Worm (Caenorhabditis elegans): Measurements from ENCODE around the gene pms-2.
A peak's percentile ranks its signal among the peaks of the same experiment; 100 is the strongest.

pms-2 gene

DNA sequence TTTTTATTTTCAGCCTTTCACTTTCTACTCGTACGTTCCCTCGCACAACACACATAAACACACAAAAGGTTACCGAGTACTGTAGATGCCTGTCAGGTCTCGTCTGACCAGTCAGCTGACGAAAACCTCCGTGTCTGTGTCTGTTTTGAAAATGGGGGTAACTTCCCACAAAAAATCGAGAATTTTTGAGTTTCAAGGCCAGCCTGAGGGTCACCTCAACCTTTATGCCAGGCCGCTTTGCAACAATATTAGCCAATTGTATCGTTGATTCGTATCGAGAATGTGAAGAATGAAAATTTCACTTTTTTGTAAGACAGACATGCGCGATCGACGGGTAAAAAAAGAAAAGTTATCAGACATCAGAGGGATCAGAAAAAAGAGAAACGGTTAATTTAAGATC lies 39.3 kb downstream of the pms-2 start:
- TF ChIP-seq ztf-29 (GFP tag; IDR thresholded peaks at IDR 0.05) (no peak), ztf-23 (GFP tag; IDR thresholded peaks at IDR 0.05) (no peak), klf-2 (GFP tag; conservative IDR thresholded peaks at IDR 0.05) (no peak), med-1 (GFP tag; optimal IDR thresholded peaks at IDR 0.05; ENCODE audit: insufficient read depth) (no peak), flt-1 (GFP tag; IDR thresholded peaks at IDR 0.05) (no peak), tab-1 (GFP tag; IDR thresholded peaks at IDR 0.05) (no peak), T22C8.4 (GFP tag; IDR thresholded peaks at IDR 0.05) (no peak), cog-1 (tag; optimal IDR thresholded peaks at IDR 0.05) (no peak), ref-1 (GFP tag; conservative IDR thresholded peaks at IDR 0.05) (no peak)

DNA sequence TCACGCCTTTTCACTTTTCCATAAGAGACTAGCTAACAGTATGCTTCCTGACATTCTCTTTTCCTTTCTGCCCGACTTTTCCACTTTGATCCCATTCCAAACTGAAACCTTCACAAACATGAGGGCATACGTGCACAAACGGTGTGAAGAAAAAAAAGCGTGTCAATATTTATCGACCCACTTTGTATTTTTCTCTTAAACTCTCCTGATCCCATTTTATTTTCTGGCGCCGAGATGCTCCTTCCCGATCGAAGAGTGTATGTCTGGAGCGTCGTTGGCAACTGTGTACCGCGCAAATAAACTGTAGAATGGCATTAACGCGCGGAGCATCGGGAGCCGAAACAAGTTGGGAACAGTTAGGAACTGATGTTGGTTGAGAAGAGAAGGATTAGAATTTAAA lies 40.9 kb downstream of the pms-2 start:
- TF ChIP-seq ref-1 (GFP tag; conservative IDR thresholded peaks at IDR 0.05) (no peak), med-1 (GFP tag; optimal IDR thresholded peaks at IDR 0.05; ENCODE audit: insufficient read depth) (no peak), T22C8.4 (GFP tag; IDR thresholded peaks at IDR 0.05) (no peak), tab-1 (GFP tag; IDR thresholded peaks at IDR 0.05) (no peak), ztf-23 (GFP tag; IDR thresholded peaks at IDR 0.05) (no peak), ztf-29 (GFP tag; IDR thresholded peaks at IDR 0.05) (no peak), flt-1 (GFP tag; IDR thresholded peaks at IDR 0.05) (no peak), klf-2 (GFP tag; conservative IDR thresholded peaks at IDR 0.05) (no peak), cog-1 (tag; optimal IDR thresholded peaks at IDR 0.05) (no peak)

DNA sequence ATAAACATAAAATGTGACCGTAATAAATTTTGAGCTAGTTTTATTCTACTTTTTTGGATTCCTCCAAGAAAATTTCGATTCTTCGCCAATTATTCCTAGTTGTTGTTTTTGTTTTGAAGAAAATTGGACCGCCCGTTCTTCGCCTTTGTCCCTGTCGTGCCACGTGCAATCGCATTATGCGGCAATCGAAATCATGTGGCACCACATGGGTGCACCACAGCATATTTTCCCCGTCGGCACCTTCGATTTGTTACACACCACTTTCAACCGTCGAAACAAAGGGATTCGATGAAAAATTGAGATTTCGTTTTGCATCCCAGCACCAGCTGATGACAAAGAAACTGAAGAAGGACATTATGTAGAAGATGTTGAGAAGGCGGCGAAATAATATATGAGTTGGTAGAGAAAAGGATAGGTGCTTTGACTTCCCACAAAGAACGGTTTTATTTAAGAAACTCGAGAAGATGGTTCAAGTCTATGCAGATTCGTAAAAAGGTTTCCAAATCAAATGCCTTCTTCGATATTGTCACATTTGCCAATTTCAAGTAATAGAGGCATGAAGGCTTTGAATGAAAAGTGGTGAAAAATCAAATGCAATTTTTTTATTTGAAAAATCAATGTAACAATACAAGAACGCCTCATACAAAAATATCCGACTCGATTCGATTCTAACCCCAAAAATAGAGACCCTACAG lies 41.6 kb downstream of the pms-2 start:
- no peak for TF ChIP-seq med-1 (GFP tag; optimal IDR thresholded peaks at IDR 0.05; ENCODE audit: insufficient read depth)
- TF ChIP-seq klf-2 (GFP tag; conservative IDR thresholded peaks at IDR 0.05): no peak
- no peak for TF ChIP-seq ref-1 (GFP tag; conservative IDR thresholded peaks at IDR 0.05)
- TF ChIP-seq flt-1 (GFP tag; IDR thresholded peaks at IDR 0.05): no peak
- TF ChIP-seq T22C8.4 (GFP tag; IDR thresholded peaks at IDR 0.05): no peak
- TF ChIP-seq tab-1 (GFP tag; IDR thresholded peaks at IDR 0.05): no peak
- TF ChIP-seq cog-1 (tag; optimal IDR thresholded peaks at IDR 0.05): no peak
- no peak for TF ChIP-seq ztf-29 (GFP tag; IDR thresholded peaks at IDR 0.05)
- no peak for TF ChIP-seq ztf-23 (GFP tag; IDR thresholded peaks at IDR 0.05)

DNA sequence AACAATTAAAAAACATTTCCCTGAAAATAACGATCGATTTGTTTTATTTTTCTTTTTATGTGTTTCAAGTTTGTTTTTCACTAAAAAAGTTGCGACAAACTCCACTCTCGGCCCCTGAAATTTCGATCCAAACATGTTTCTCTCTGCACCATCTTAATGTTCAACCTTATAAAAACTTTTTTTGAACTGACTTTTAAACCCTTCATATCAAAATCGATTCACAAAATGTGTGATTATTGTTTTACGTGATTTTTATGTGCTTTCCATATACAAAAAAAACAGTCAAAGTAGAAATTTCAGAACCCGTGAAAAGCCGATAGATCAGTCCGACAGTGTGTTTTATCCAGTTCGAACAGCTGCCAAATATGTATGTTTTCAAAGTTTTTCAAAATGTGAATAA lies 42.9 kb downstream of the pms-2 start, which contains the start of gene ccch-1:
TSS of gene ccch-1 (plus strand) at position 301 of the 400 bp plus-strand sequence.
- TF ChIP-seq ztf-29 (GFP tag; IDR thresholded peaks at IDR 0.05): no peak
- TF ChIP-seq flt-1 (GFP tag; IDR thresholded peaks at IDR 0.05): no peak
- no peak for TF ChIP-seq med-1 (GFP tag; optimal IDR thresholded peaks at IDR 0.05; ENCODE audit: insufficient read depth)
- TF ChIP-seq cog-1 (tag; optimal IDR thresholded peaks at IDR 0.05): no peak
- TF ChIP-seq ref-1 (GFP tag; conservative IDR thresholded peaks at IDR 0.05): no peak
- TF ChIP-seq ztf-23 (GFP tag; IDR thresholded peaks at IDR 0.05): no peak
- no peak for TF ChIP-seq tab-1 (GFP tag; IDR thresholded peaks at IDR 0.05)
- TF ChIP-seq klf-2 (GFP tag; conservative IDR thresholded peaks at IDR 0.05): no peak
- TF ChIP-seq T22C8.4 (GFP tag; IDR thresholded peaks at IDR 0.05): no peak

DNA sequence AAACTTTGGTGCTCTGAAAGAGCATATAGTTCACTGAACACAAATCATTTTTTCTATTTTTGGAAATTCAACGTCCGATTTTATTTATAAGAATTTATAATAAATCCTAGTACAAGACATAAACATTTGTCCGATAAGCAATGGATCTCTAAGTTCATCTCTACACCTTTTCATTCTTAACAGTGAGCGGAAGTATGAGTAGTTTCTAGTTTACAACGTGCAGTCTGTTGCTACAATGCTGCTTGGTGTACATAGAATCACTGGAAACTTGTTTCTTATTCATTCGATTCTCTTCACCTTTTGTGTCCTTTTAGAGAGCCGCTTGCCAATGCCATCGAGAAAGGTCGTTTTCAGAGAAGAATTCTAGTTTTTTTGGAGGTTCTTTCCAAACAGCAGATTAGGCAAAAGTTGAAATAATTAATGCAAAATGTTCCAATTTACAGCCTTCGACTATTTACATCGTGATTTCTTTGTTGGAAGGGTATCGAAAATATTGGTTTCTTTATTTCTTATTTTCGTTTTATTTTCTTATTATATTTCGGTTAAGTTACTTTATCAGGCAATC lies 43.4 kb downstream of the pms-2 start:
- TF ChIP-seq ztf-29 (GFP tag; IDR thresholded peaks at IDR 0.05) (no peak), tab-1 (GFP tag; IDR thresholded peaks at IDR 0.05) (no peak), T22C8.4 (GFP tag; IDR thresholded peaks at IDR 0.05) (no peak), ztf-23 (GFP tag; IDR thresholded peaks at IDR 0.05) (no peak), med-1 (GFP tag; optimal IDR thresholded peaks at IDR 0.05; ENCODE audit: insufficient read depth) (no peak), flt-1 (GFP tag; IDR thresholded peaks at IDR 0.05) (no peak), cog-1 (tag; optimal IDR thresholded peaks at IDR 0.05) (no peak), klf-2 (GFP tag; conservative IDR thresholded peaks at IDR 0.05) (no peak), ref-1 (GFP tag; conservative IDR thresholded peaks at IDR 0.05) (no peak)

DNA sequence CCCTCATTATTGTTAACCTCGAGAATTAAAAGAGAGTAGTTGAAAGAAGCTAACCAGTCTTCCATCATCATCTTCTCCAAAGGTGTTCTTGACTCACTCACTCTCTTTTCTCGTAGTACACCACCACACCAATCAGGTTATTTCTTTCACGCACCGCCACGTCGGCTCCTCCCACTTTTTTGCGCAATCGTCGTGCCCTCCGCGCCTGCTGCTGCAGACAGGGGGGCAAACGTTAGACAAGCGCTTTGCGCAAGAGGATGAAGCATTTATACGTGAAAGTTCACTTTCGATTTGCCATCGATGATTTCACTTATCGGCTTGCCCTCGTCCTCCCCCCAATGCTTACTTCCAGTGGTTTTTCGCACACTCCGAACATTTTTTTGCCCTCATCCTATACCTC lies 45.1 kb downstream of the pms-2 start:
- TF ChIP-seq klf-2 (GFP tag; conservative IDR thresholded peaks at IDR 0.05) (no peak), med-1 (GFP tag; optimal IDR thresholded peaks at IDR 0.05; ENCODE audit: insufficient read depth) (no peak), ztf-29 (GFP tag; IDR thresholded peaks at IDR 0.05) (no peak), tab-1 (GFP tag; IDR thresholded peaks at IDR 0.05) (no peak), flt-1 (GFP tag; IDR thresholded peaks at IDR 0.05) (no peak), ztf-23 (GFP tag; IDR thresholded peaks at IDR 0.05) (no peak), cog-1 (tag; optimal IDR thresholded peaks at IDR 0.05) (no peak), T22C8.4 (GFP tag; IDR thresholded peaks at IDR 0.05) (no peak), ref-1 (GFP tag; conservative IDR thresholded peaks at IDR 0.05) (no peak)

DNA sequence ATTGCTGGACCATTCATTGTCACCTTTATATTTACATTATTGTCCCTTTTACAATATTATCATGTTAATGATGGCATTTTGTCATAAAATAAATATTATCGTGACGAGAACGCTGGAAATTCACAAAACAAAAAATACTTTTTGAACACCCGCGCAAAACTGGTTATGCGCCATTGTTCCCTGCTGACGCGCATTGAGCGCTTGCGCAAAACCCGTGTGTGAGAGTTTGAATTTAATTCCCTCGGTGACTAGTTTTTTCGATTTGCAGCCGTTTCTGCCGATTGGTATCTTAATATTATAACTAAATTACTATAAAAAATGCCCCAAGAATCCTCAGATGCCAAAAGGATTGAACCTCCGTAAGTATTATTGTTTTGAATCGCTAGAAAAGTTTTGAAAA lies 49.0 kb downstream of the pms-2 start, which contains the start of gene pafo-1:
TSS of gene pafo-1 (plus strand) at position 256 of the 400 bp plus-strand sequence.
- no peak for TF ChIP-seq ztf-29 (GFP tag; IDR thresholded peaks at IDR 0.05)
- TF ChIP-seq flt-1 (GFP tag; IDR thresholded peaks at IDR 0.05): peak; percentile 67; the same call in 1 of the 2 replicates
- peak; percentile 52 for TF ChIP-seq cog-1 (tag; optimal IDR thresholded peaks at IDR 0.05)
- no peak for TF ChIP-seq klf-2 (GFP tag; conservative IDR thresholded peaks at IDR 0.05)
- no peak for TF ChIP-seq ref-1 (GFP tag; conservative IDR thresholded peaks at IDR 0.05)
- no peak; the same call in 1 of the 2 replicates for TF ChIP-seq T22C8.4 (GFP tag; IDR thresholded peaks at IDR 0.05)
- peak; percentile 27 for TF ChIP-seq med-1 (GFP tag; optimal IDR thresholded peaks at IDR 0.05; ENCODE audit: insufficient read depth)
- TF ChIP-seq ztf-23 (GFP tag; IDR thresholded peaks at IDR 0.05): peak; percentile 78
- peak; percentile 30; the same call in 1 of the 2 replicates for TF ChIP-seq tab-1 (GFP tag; IDR thresholded peaks at IDR 0.05)

DNA sequence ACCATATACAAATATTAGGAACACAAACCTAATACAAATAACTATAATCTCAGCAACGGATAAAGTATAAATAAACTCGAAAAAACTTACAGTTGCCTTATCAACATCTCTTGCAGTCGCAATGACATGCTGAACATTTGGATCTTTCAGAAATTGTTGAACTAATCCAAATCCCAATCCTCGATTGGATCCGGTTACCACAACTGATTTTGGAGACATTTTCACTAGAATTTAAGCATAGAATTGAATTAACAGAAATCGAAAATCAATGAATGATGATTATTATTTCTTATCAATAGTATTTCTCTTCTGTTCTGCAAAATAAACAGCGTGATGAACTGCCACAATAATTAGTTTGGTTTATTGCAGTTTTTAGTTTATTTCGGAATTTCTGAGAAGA lies 50.2 kb downstream of the pms-2 start, which contains the start of the genes C55A6.11 and C55A6.7:
TSS of gene C55A6.11 (plus strand) at position 301 of the 400 bp plus-strand sequence.
TSS of gene C55A6.7 (minus strand) at position 316 of the 400 bp plus-strand sequence.
- no peak for TF ChIP-seq cog-1 (tag; optimal IDR thresholded peaks at IDR 0.05)

DNA sequence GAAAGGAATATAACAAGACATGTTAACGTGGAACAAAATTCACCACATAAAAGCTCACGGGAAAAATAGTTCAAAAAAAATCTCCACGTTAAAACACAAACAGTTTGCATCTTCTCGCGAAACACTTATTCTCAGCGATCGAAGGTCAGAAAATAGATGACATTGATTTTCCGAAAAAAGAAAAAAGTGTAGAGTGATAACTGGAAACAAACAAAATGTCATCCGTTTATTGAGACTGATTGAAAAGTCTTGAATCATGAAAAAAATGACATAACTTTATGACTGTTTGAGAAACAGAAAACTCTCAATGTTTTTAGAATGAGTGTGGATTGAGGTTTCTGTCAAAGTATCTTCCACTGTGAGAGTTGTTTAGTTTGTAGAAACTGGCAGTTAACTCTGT lies 52.6 kb downstream of the pms-2 start, which contains the start of gene C55A6.4:
TSS of gene C55A6.4 (minus strand) at position 101 of the 400 bp plus-strand sequence.
- TF ChIP-seq tab-1 (GFP tag; IDR thresholded peaks at IDR 0.05) (no peak), med-1 (GFP tag; optimal IDR thresholded peaks at IDR 0.05; ENCODE audit: insufficient read depth) (no peak), T22C8.4 (GFP tag; IDR thresholded peaks at IDR 0.05) (no peak), ref-1 (GFP tag; conservative IDR thresholded peaks at IDR 0.05) (no peak), cog-1 (tag; optimal IDR thresholded peaks at IDR 0.05) (no peak), ztf-23 (GFP tag; IDR thresholded peaks at IDR 0.05) (no peak), ztf-29 (GFP tag; IDR thresholded peaks at IDR 0.05) (no peak), flt-1 (GFP tag; IDR thresholded peaks at IDR 0.05) (no peak), klf-2 (GFP tag; conservative IDR thresholded peaks at IDR 0.05) (no peak)

Measured in whole organism, midembryonic.